Worm (Caenorhabditis elegans) whole organism, L4 larva: Measurements from ENCODE around the gene sre-6.
A peak's percentile ranks its signal among the peaks of the same experiment; 100 is the strongest.

ENCODE experiments used
- F26F4.8 ChIP-seq: fragments of 200-800 bp; sonication (Bioruptor generic); conservative IDR thresholded peaks from 2 replicates; pipeline ENCODE4 v1.3.6; 2022; ENCODE audit warnings: missing genetic modification characterization, missing compliant biosample characterization
- F49E8.2 ChIP-seq: sonication (generic microtip); optimal IDR thresholded peaks from 2 replicates; lab custom pipeline; 2016; ENCODE audit warnings: missing compliant biosample characterization, mild to moderate bottlenecking, missing genetic modification characterization, borderline replicate concordance
- R02D3.7 ChIP-seq: fragments of 150-350 bp; sonication (generic microtip); optimal IDR thresholded peaks from 3 replicates; lab custom pipeline; 2014; ENCODE audit warnings: missing biosample characterization, missing genetic modification characterization
- T20F7.1 ChIP-seq: fragments of 200-800 bp; sonication (Bioruptor generic); optimal IDR thresholded peaks from 2 replicates; lab custom pipeline; 2018; ENCODE audit warnings: mild to moderate bottlenecking, missing genetic modification characterization, missing compliant biosample characterization
- Y48G9A.11 ChIP-seq: fragments of 200-800 bp; sonication (Bioruptor generic); IDR thresholded peaks from 2 replicates; pipeline ENCODE4 v1.3.6; 2022; ENCODE audit warnings: missing genetic modification reagents, missing genetic modification characterization, missing compliant biosample characterization
- ZK546.5 ChIP-seq, 2 experiments: sonication (generic microtip); optimal IDR thresholded peaks; 2 replicates each; lab custom pipeline; 2017; ENCODE audit warnings: missing biosample characterization in 2 of 2, missing genetic modification characterization in 2 of 2
- aha-1 ChIP-seq: fragments of 150-350 bp; peaks from one replicate; lab custom pipeline; 2014; ENCODE audit warnings: missing biosample characterization, missing genetic modification characterization
- arid-1 ChIP-seq: fragments of 200-800 bp; sonication (Bioruptor generic); conservative IDR thresholded peaks from 2 replicates; pipeline ENCODE4 v1.3.6; 2022; ENCODE audit warnings: missing genetic modification reagents, missing genetic modification characterization, missing compliant biosample characterization
- attf-4 ChIP-seq: sonication (generic microtip); optimal IDR thresholded peaks from 3 replicates; lab custom pipeline; 2017; ENCODE audit warnings: missing biosample characterization, missing genetic modification characterization
- ceh-20 ChIP-seq: fragments of 200-800 bp; sonication (Bioruptor generic); IDR thresholded peaks from 2 replicates; pipeline ENCODE4 v1.3.6; 2022; ENCODE audit warnings: missing genetic modification reagents, missing genetic modification characterization, missing compliant biosample characterization
- ceh-32 ChIP-seq: sonication (generic microtip); optimal IDR thresholded peaks from 2 replicates; lab custom pipeline; 2016; ENCODE audit warnings: mild to moderate bottlenecking, missing genetic modification characterization, missing compliant biosample characterization; ENCODE audit not compliant: poor library complexity
- ces-1 ChIP-seq: fragments of 150-350 bp; sonication (generic microtip); optimal IDR thresholded peaks from 4 replicates; lab custom pipeline; 2014; ENCODE audit warnings: missing biosample characterization, missing genetic modification reagents, missing genetic modification characterization
- ctbp-1 ChIP-seq: fragments of 200-800 bp; sonication (Bioruptor generic); IDR thresholded peaks from 2 replicates; pipeline ENCODE4 v1.3.6; 2022; ENCODE audit warnings: missing genetic modification reagents, missing genetic modification characterization, missing compliant biosample characterization
- daf-19 ChIP-seq: fragments of 200-800 bp; sonication (Bioruptor generic); conservative IDR thresholded peaks from 2 replicates; pipeline ENCODE4 v1.3.6; 2022; ENCODE audit warnings: missing genetic modification characterization, missing compliant biosample characterization
- dmd-8 ChIP-seq: fragments of 200-800 bp; sonication (Bioruptor generic); IDR thresholded peaks from 2 replicates; pipeline ENCODE4 v1.3.6; 2022; ENCODE audit warnings: missing genetic modification characterization, missing compliant biosample characterization
- duxl-1 ChIP-seq: sonication (generic microtip); optimal IDR thresholded peaks from 2 replicates; lab custom pipeline; 2016; ENCODE audit warnings: mild to moderate bottlenecking, missing genetic modification characterization, moderate library complexity, missing compliant biosample characterization; ENCODE audit not compliant: poor library complexity
- fkh-10 ChIP-seq: fragments of 150-350 bp; optimal IDR thresholded peaks from 2 replicates; lab custom pipeline; 2014; ENCODE audit warnings: missing biosample characterization, missing genetic modification reagents, missing genetic modification characterization
- fos-1 ChIP-seq: fragments of 150-350 bp; optimal IDR thresholded peaks from 2 replicates; lab custom pipeline; 2014; ENCODE audit warnings: missing biosample characterization, missing genetic modification characterization
- hmg-1.1 ChIP-seq: fragments of 200-800 bp; sonication (Bioruptor generic); IDR thresholded peaks from 2 replicates; pipeline ENCODE4 v1.3.6; 2022; ENCODE audit warnings: missing genetic modification reagents, missing genetic modification characterization, missing compliant biosample characterization
- jun-1 ChIP-seq: fragments of 150-350 bp; optimal IDR thresholded peaks from 2 replicates; lab custom pipeline; 2014; ENCODE audit warnings: missing biosample characterization, missing genetic modification reagents, missing genetic modification characterization
- lin-15B ChIP-seq: fragments of 150-350 bp; sonication (generic microtip); optimal IDR thresholded peaks from 3 replicates; lab custom pipeline; 2014; ENCODE audit warnings: missing biosample characterization, missing genetic modification characterization
- lin-29 ChIP-seq: fragments of 200-800 bp; sonication (Bioruptor generic); IDR thresholded peaks from 2 replicates; pipeline ENCODE4 v1.3.6; 2022; ENCODE audit warnings: missing genetic modification reagents, missing genetic modification characterization, missing compliant biosample characterization
- lin-38 ChIP-seq: fragments of 200-800 bp; sonication (Bioruptor generic); IDR thresholded peaks from 2 replicates; pipeline ENCODE4 v1.3.6; 2022; ENCODE audit warnings: missing genetic modification reagents, missing genetic modification characterization, missing compliant biosample characterization
- lin-39 ChIP-seq: fragments of 150-350 bp; optimal IDR thresholded peaks from 2 replicates; lab custom pipeline; 2014; ENCODE audit warnings: missing biosample characterization, missing genetic modification reagents, missing genetic modification characterization
- lir-3 ChIP-seq: sonication (generic microtip); optimal IDR thresholded peaks from 2 replicates; lab custom pipeline; 2016; ENCODE audit warnings: mild to moderate bottlenecking, missing genetic modification characterization, missing compliant biosample characterization
- madf-5 ChIP-seq, 2 experiments: fragments of 200-800 bp; sonication (Bioruptor generic); IDR thresholded peaks; 2 replicates each; pipeline ENCODE4 v1.3.6; 2022; ENCODE audit warnings: missing compliant biosample characterization in 2 of 2, missing genetic modification characterization in 2 of 2
- mdl-1 ChIP-seq, 2 experiments: fragments of 150-350 bp in 1 of 2; sonication (generic microtip) in 1 of 2; optimal IDR thresholded peaks; 2 replicates each; lab custom pipeline; 2014 to 2017; ENCODE audit warnings: missing biosample characterization in 2 of 2, missing genetic modification characterization in 2 of 2
- mes-2 ChIP-seq: sonication (generic microtip); optimal IDR thresholded peaks from 2 replicates; lab custom pipeline; 2016; ENCODE audit warnings: missing genotype, mild to moderate bottlenecking, missing genetic modification characterization, missing compliant biosample characterization; ENCODE audit not compliant: poor library complexity, severe bottlenecking
- nhr-10 ChIP-seq: fragments of 150-350 bp; optimal IDR thresholded peaks from 2 replicates; lab custom pipeline; 2014; ENCODE audit warnings: missing biosample characterization, missing genetic modification characterization
- nhr-11 ChIP-seq: fragments of 150-350 bp; optimal IDR thresholded peaks from 2 replicates; lab custom pipeline; 2014; ENCODE audit warnings: missing biosample characterization, missing genetic modification characterization
- nhr-25 ChIP-seq: sonication (generic microtip); optimal IDR thresholded peaks from 2 replicates; lab custom pipeline; 2017; ENCODE audit warnings: missing genetic modification characterization, mild to moderate bottlenecking, missing compliant biosample characterization, antibody characterized with exemption, moderate library complexity, borderline replicate concordance; ENCODE audit not compliant: insufficient read depth
- nhr-28 ChIP-seq: fragments of 150-350 bp; optimal IDR thresholded peaks from 2 replicates; lab custom pipeline; 2014; ENCODE audit warnings: missing biosample characterization, missing genetic modification characterization
- nhr-41 ChIP-seq: fragments of 200-800 bp; sonication (Bioruptor generic); IDR thresholded peaks from 2 replicates; pipeline ENCODE4 v1.3.6; 2022; ENCODE audit warnings: missing genetic modification reagents, missing genetic modification characterization, missing compliant biosample characterization
- nhr-77 ChIP-seq: fragments of 150-350 bp; optimal IDR thresholded peaks from 2 replicates; lab custom pipeline; 2014; ENCODE audit warnings: missing biosample characterization, missing genetic modification characterization
- pha-4 ChIP-seq, 2 experiments: fragments of 150-350 bp in 1 of 2; fragments of 200-800 bp in 1 of 2; sonication (Bioruptor generic) in 1 of 2; IDR thresholded peaks in 1 of 2; optimal IDR thresholded peaks in 1 of 2; 2 replicates each; pipeline versions ENCODE4 v1.3.6 to Lab custom; 2014 to 2022; ENCODE audit warnings: missing genetic modification characterization in 2 of 2, missing genetic modification reagents in 2 of 2, missing biosample characterization in 1 of 2, missing compliant biosample characterization in 1 of 2
- php-3 ChIP-seq: fragments of 200-800 bp; sonication (Bioruptor generic); IDR thresholded peaks from 2 replicates; pipeline ENCODE4 v1.3.6; 2022; ENCODE audit warnings: missing genetic modification reagents, missing genetic modification characterization, missing compliant biosample characterization
- pqm-1 ChIP-seq: sonication (generic microtip); optimal IDR thresholded peaks from 2 replicates; lab custom pipeline; 2017; ENCODE audit warnings: missing biosample characterization, missing genetic modification characterization
- sdz-12 ChIP-seq: fragments of 200-800 bp; sonication (Bioruptor generic); optimal IDR thresholded peaks from 2 replicates; lab custom pipeline; 2018; ENCODE audit warnings: mild to moderate bottlenecking, missing genetic modification characterization, missing compliant biosample characterization
- set-16 ChIP-seq: fragments of 200-800 bp; sonication (Bioruptor generic); IDR thresholded peaks from 2 replicates; pipeline ENCODE4 v1.3.6; 2022; ENCODE audit warnings: missing genetic modification reagents, missing genetic modification characterization, missing compliant biosample characterization
- skn-1 ChIP-seq: fragments of 150-350 bp; optimal IDR thresholded peaks from 2 replicates; lab custom pipeline; 2014; ENCODE audit warnings: missing biosample characterization, missing genetic modification characterization
- snpc-1.2 ChIP-seq: fragments of 200-800 bp; sonication (Bioruptor generic); IDR thresholded peaks from 2 replicates; pipeline ENCODE4 v1.3.6; 2022; ENCODE audit warnings: missing genetic modification reagents, missing genetic modification characterization, missing compliant biosample characterization
- spr-1 ChIP-seq: sonication (generic microtip); optimal IDR thresholded peaks from 2 replicates; lab custom pipeline; 2016; ENCODE audit warnings: mild to moderate bottlenecking, missing genetic modification characterization, missing compliant biosample characterization
- spr-3 ChIP-seq: fragments of 200-800 bp; sonication (Bioruptor generic); optimal IDR thresholded peaks from 2 replicates; lab custom pipeline; 2018; ENCODE audit warnings: mild to moderate bottlenecking, missing genetic modification characterization, missing compliant biosample characterization
- tra-1 ChIP-seq: fragments of 200-800 bp; sonication (Bioruptor generic); IDR thresholded peaks from 2 replicates; pipeline ENCODE4 v1.3.6; 2022; ENCODE audit warnings: missing genetic modification reagents, missing genetic modification characterization, missing compliant biosample characterization
- unc-62 ChIP-seq, 3 experiments: fragments of 150-350 bp in 1 of 3; sonication (generic microtip); optimal IDR thresholded peaks in 2 of 3; peaks in 1 of 3; 1 replicate in 1 of 3; 2 replicates in 2 of 3; lab custom pipeline; 2014 to 2017; ENCODE audit warnings: missing biosample characterization in 3 of 3, missing genetic modification characterization in 3 of 3, missing genetic modification reagents in 3 of 3, missing genotype in 1 of 3
- zfp-2 ChIP-seq: sonication (generic microtip); optimal IDR thresholded peaks from 2 replicates; lab custom pipeline; 2016; ENCODE audit warnings: mild to moderate bottlenecking, missing genetic modification characterization, missing compliant biosample characterization
- zfp-3 ChIP-seq: fragments of 200-800 bp; sonication (Bioruptor generic); conservative IDR thresholded peaks from 2 replicates; pipeline ENCODE4 v1.3.6; 2022; ENCODE audit warnings: missing genetic modification reagents, missing genetic modification characterization, missing compliant biosample characterization
- zip-11 ChIP-seq: fragments of 200-800 bp; sonication (Bioruptor generic); IDR thresholded peaks from 2 replicates; pipeline ENCODE4 v1.3.6; 2022; ENCODE audit warnings: missing genetic modification characterization, missing compliant biosample characterization

sre-6 gene

ce11 chrV:10758658-10759057 is 3.9 kb downstream of the sre-6 start, which contains the start of gene F28H7.8:
Gene F28H7.8, plus strand, starts transcription at chrV:10758958.
- TF ChIP-seq ZK546.5 (tag; optimal IDR thresholded peaks at IDR 0.05; lab: Kevin White, UChicago) = no peak
- peak in 1 of 2 experiments; percentile 38 for TF ChIP-seq unc-62 (GFP tag; optimal IDR thresholded peaks at IDR 0.05 in 1 of 2; lab: Kevin White, UChicago)
- no peak for TF ChIP-seq unc-62 (tag; optimal IDR thresholded peaks at IDR 0.05; lab: Kevin White, UChicago)

ce11 chrV:10757128-10757527 is 5.5 kb downstream of the sre-6 start:
- no peak for TF ChIP-seq R02D3.7 (tag; lab: Kevin White, UChicago)
- TF ChIP-seq zfp-3 (GFP tag; lab: Robert Waterston, UW) = no peak
- no peak for TF ChIP-seq nhr-11
- no peak for TF ChIP-seq lin-38 (GFP tag; lab: Robert Waterston, UW)
- TF ChIP-seq zfp-2 (tag; lab: Kevin White, UChicago) = no peak
- no peak for TF ChIP-seq T20F7.1 (GFP tag; lab: Kevin White, UChicago)
- no peak for TF ChIP-seq jun-1 (tag; lab: Kevin White, UChicago)
- peak in 1 of 2 experiments; percentile 48 for TF ChIP-seq mdl-1 (tag; optimal IDR thresholded peaks at IDR 0.05; lab: Kevin White, UChicago)
- TF ChIP-seq pqm-1 (tag; lab: Kevin White, UChicago) = no peak
- TF ChIP-seq fos-1 (tag; lab: Kevin White, UChicago) = no peak
- no peak for TF ChIP-seq nhr-77 (tag; lab: Kevin White, UChicago)
- no peak for TF ChIP-seq php-3 (GFP tag; lab: Robert Waterston, UW)
- TF ChIP-seq skn-1 (tag; lab: Kevin White, UChicago) = no peak
- no peak for TF ChIP-seq F49E8.2 (tag; lab: Kevin White, UChicago)
- TF ChIP-seq ceh-20 = no peak
- TF ChIP-seq F26F4.8 (GFP tag; lab: Robert Waterston, UW) = no peak
- TF ChIP-seq aha-1 = peak; percentile 22
- TF ChIP-seq nhr-28 (tag; lab: Kevin White, UChicago) = peak; percentile 8
- no peak for TF ChIP-seq daf-19 (GFP tag; lab: Robert Waterston, UW)
- TF ChIP-seq nhr-10 = no peak
- no peak for TF ChIP-seq Y48G9A.11 (GFP tag; lab: Robert Waterston, UW)
- TF ChIP-seq set-16 = no peak
- TF ChIP-seq arid-1 (GFP tag; lab: Robert Waterston, UW) = no peak
- no peak for TF ChIP-seq tra-1 (GFP tag; lab: Robert Waterston, UW)
- TF ChIP-seq zip-11 (GFP tag; lab: Robert Waterston, UW) = no peak
- no peak for TF ChIP-seq hmg-1.1
- TF ChIP-seq ceh-32 (tag; lab: Kevin White, UChicago) = no peak
- TF ChIP-seq nhr-25 (tag; lab: Kevin White, UChicago) = peak; percentile 73
- TF ChIP-seq attf-4 (tag; lab: Kevin White, UChicago) = no peak
- TF ChIP-seq mes-2 (tag; lab: Kevin White, UChicago) = no peak
- no peak for TF ChIP-seq duxl-1
- no peak for TF ChIP-seq snpc-1.2 (GFP tag; lab: Robert Waterston, UW)
- TF ChIP-seq ZK546.5 (tag; optimal IDR thresholded peaks at IDR 0.05; lab: Kevin White, UChicago) = no peak
- no peak for TF ChIP-seq lin-29
- no peak for TF ChIP-seq lir-3 (tag; lab: Kevin White, UChicago)
- no peak for TF ChIP-seq fkh-10 (GFP tag; lab: Kevin White, UChicago)
- TF ChIP-seq spr-3 (GFP tag; lab: Kevin White, UChicago) = no peak
- no peak for TF ChIP-seq ctbp-1 (GFP tag; lab: Robert Waterston, UW)
- TF ChIP-seq madf-5 (GFP tag; IDR thresholded peaks at IDR 0.05; lab: Robert Waterston, UW) = no peak
- TF ChIP-seq ces-1 (GFP tag; lab: Kevin White, UChicago) = no peak
- no peak for TF ChIP-seq nhr-41
- no peak for TF ChIP-seq sdz-12 (GFP tag; lab: Kevin White, UChicago)
- TF ChIP-seq spr-1 (tag; lab: Kevin White, UChicago) = no peak
- TF ChIP-seq pha-4 (GFP tag; IDR thresholded peaks at IDR 0.05; lab: Robert Waterston, UW) = no peak
- no peak for TF ChIP-seq pha-4 (tag; optimal IDR thresholded peaks at IDR 0.05; lab: Kevin White, UChicago)
- TF ChIP-seq lin-39 (tag; lab: Kevin White, UChicago) = no peak
- no peak for TF ChIP-seq dmd-8
- TF ChIP-seq lin-15B (tag; lab: Kevin White, UChicago) = no peak
